Worm (Caenorhabditis elegans) whole organism, mixed stage, embryonic: ENCODE measurements around the gene srn-1.

Experiments
- blmp-1 ChIP-seq: fragments of 150-350 bp; optimal IDR thresholded peaks from 2 replicates; lab custom pipeline; 2014; ENCODE audit warnings: missing biosample characterization, missing genetic modification characterization
- elt-3 ChIP-seq: fragments of 150-350 bp; optimal IDR thresholded peaks from 2 replicates; lab custom pipeline; 2014; ENCODE audit warnings: missing biosample characterization, missing genetic modification characterization
- lsy-2 ChIP-seq: fragments of 150-350 bp; optimal IDR thresholded peaks from 2 replicates; lab custom pipeline; 2014; ENCODE audit warnings: missing biosample characterization, missing genetic modification characterization

- TF ChIP-seq lsy-2 (no peak), elt-3 (tag; lab: Kevin White, UChicago) (no peak), blmp-1 (no peak)
These were observed 6.2 kb downstream of the srn-1 start for ce11 chrV:6280067-6280466.
